Worm (Caenorhabditis elegans) whole organism, L1 larva: ENCODE data around the gene srx-59.
A peak's percentile ranks its signal among the peaks of the same experiment; 100 is the strongest.

ENCODE experiments used
- C04F5.9 ChIP-seq: sonication (generic microtip); optimal IDR thresholded peaks from 2 replicates; lab custom pipeline; 2016; ENCODE audit warnings: missing genetic modification characterization, missing compliant biosample characterization
- C16A3.4 ChIP-seq: fragments of 150-350 bp; optimal IDR thresholded peaks from 2 replicates; lab custom pipeline; 2014; ENCODE audit warnings: missing biosample characterization, missing genetic modification characterization
- C34B4.2 ChIP-seq: sonication (generic microtip); optimal IDR thresholded peaks from 2 replicates; lab custom pipeline; 2017; ENCODE audit warnings: mild to moderate bottlenecking, missing genetic modification characterization, missing compliant biosample characterization
- Y116A8C.19 ChIP-seq: sonication (generic microtip); optimal IDR thresholded peaks from 2 replicates; lab custom pipeline; 2016; ENCODE audit warnings: missing compliant biosample characterization, missing genetic modification characterization, borderline replicate concordance
- alr-1 ChIP-seq: fragments of 200-800 bp; sonication (Bioruptor generic); optimal IDR thresholded peaks from 2 replicates; lab custom pipeline; 2018; ENCODE audit warnings: borderline replicate concordance, mild to moderate bottlenecking, missing genetic modification characterization, missing compliant biosample characterization
- aly-2 ChIP-seq: fragments of 150-350 bp; optimal IDR thresholded peaks from 2 replicates; lab custom pipeline; 2014; ENCODE audit warnings: missing biosample characterization, missing genetic modification characterization
- ama-1 ChIP-seq: fragments of 150-350 bp; optimal IDR thresholded peaks from 2 replicates; lab custom pipeline; 2014
- blmp-1 ChIP-seq: fragments of 150-350 bp; optimal IDR thresholded peaks from 2 replicates; lab custom pipeline; 2014; ENCODE audit warnings: missing biosample characterization, missing genetic modification characterization
- ceh-82 ChIP-seq, 3 experiments: fragments of 150-350 bp in 1 of 3; sonication (generic microtip) in 2 of 3; optimal IDR thresholded peaks; 2 replicates each; lab custom pipeline; 2014 to 2017; ENCODE audit warnings: missing biosample characterization in 3 of 3, missing genetic modification characterization in 3 of 3
- ceh-88 ChIP-seq: fragments of 200-800 bp; sonication (Bioruptor generic); IDR thresholded peaks from 2 replicates; pipeline ENCODE4 v1.3.6; 2022; ENCODE audit warnings: missing genetic modification characterization, missing compliant biosample characterization
- dsc-1 ChIP-seq: sonication (generic microtip); optimal IDR thresholded peaks from 2 replicates; lab custom pipeline; 2016; ENCODE audit warnings: mild to moderate bottlenecking, missing genetic modification characterization, missing compliant biosample characterization
- efl-1 ChIP-seq, 4 experiments: fragments of 150-350 bp; optimal IDR thresholded peaks in 3 of 4; peaks in 1 of 4; 1 replicate in 1 of 4; 2 replicates in 3 of 4; lab custom pipeline; 2014; ENCODE audit warnings: missing biosample characterization in 2 of 4, missing genetic modification characterization in 2 of 4, missing genetic modification reagents in 2 of 4
- efl-3 ChIP-seq: fragments of 200-800 bp; sonication (Bioruptor generic); optimal IDR thresholded peaks from 2 replicates; lab custom pipeline; 2018; ENCODE audit warnings: mild to moderate bottlenecking, missing genetic modification characterization, missing compliant biosample characterization
- egl-13 ChIP-seq: sonication (generic microtip); optimal IDR thresholded peaks from 2 replicates; lab custom pipeline; 2016; ENCODE audit warnings: missing genotype, missing genetic modification reagents, missing genetic modification characterization, missing compliant biosample characterization
- egl-27 ChIP-seq, 2 experiments: fragments of 150-350 bp in 1 of 2; sonication (generic microtip); optimal IDR thresholded peaks; 3 replicates each; lab custom pipeline; 2017 to 2018; ENCODE audit warnings: missing biosample characterization in 2 of 2, missing genetic modification characterization in 2 of 2, missing genetic modification reagents in 2 of 2
- elt-2 ChIP-seq: sonication (generic microtip); optimal IDR thresholded peaks from 2 replicates; lab custom pipeline; 2016; ENCODE audit warnings: missing genetic modification characterization, mild to moderate bottlenecking, inconsistent platforms, missing compliant biosample characterization, missing genetic modification reagents
- elt-3 ChIP-seq, 6 experiments: fragments of 150-350 bp in 1 of 6; sonication (generic microtip); optimal IDR thresholded peaks; 2 replicates each; lab custom pipeline; 2017 to 2018; ENCODE audit warnings: missing biosample characterization in 6 of 6, missing genetic modification characterization in 6 of 6, inconsistent platforms in 1 of 6
- ets-5 ChIP-seq: fragments of 200-800 bp; sonication (Bioruptor generic); IDR thresholded peaks from 2 replicates; pipeline ENCODE4 v1.3.6; 2022; ENCODE audit warnings: missing genetic modification characterization, missing compliant biosample characterization
- fkh-10 ChIP-seq: sonication (generic microtip); optimal IDR thresholded peaks from 2 replicates; lab custom pipeline; 2017; ENCODE audit warnings: missing biosample characterization, missing genetic modification reagents, missing genetic modification characterization
- fkh-4 ChIP-seq: sonication (generic microtip); optimal IDR thresholded peaks from 2 replicates; lab custom pipeline; 2016; ENCODE audit warnings: missing compliant biosample characterization, missing genetic modification characterization, borderline replicate concordance
- grh-1 ChIP-seq: fragments of 200-800 bp; sonication (Bioruptor generic); IDR thresholded peaks from 2 replicates; pipeline ENCODE4 v1.3.6; 2022; ENCODE audit warnings: missing genetic modification reagents, missing genetic modification characterization, missing compliant biosample characterization
- irx-1 ChIP-seq: sonication (generic microtip); optimal IDR thresholded peaks from 2 replicates; lab custom pipeline; 2016; ENCODE audit warnings: missing genetic modification characterization, missing compliant biosample characterization
- isw-1 ChIP-seq: fragments of 200-800 bp; sonication (Bioruptor generic); IDR thresholded peaks from 2 replicates; pipeline ENCODE4 v1.3.6; 2022; ENCODE audit warnings: missing genetic modification characterization, missing compliant biosample characterization
- jun-1 ChIP-seq: fragments of 150-350 bp; optimal IDR thresholded peaks from 2 replicates; lab custom pipeline; 2014; ENCODE audit warnings: missing biosample characterization, missing genetic modification reagents, missing genetic modification characterization
- lin-14 ChIP-seq: fragments of 200-800 bp; sonication (Bioruptor generic); optimal IDR thresholded peaks from 2 replicates; lab custom pipeline; 2018; ENCODE audit warnings: mild to moderate bottlenecking, missing genetic modification characterization, moderate library complexity, missing compliant biosample characterization
- lin-15B ChIP-seq: fragments of 150-350 bp; sonication (generic microtip); optimal IDR thresholded peaks from 3 replicates; lab custom pipeline; 2014; ENCODE audit warnings: missing biosample characterization, missing genetic modification characterization
- lin-35 ChIP-seq, 2 experiments: fragments of 150-350 bp; optimal IDR thresholded peaks; 2 replicates each; lab custom pipeline; 2014; ENCODE audit warnings: missing biosample characterization in 2 of 2, missing genetic modification characterization in 2 of 2, missing genetic modification reagents in 2 of 2
- lin-39 ChIP-seq: fragments of 150-350 bp; optimal IDR thresholded peaks from 2 replicates; lab custom pipeline; 2014; ENCODE audit warnings: missing biosample characterization, missing genetic modification reagents, missing genetic modification characterization
- lsy-2 ChIP-seq, 2 experiments: fragments of 150-350 bp; optimal IDR thresholded peaks; 2 replicates each; lab custom pipeline; 2014; ENCODE audit warnings: missing biosample characterization in 2 of 2, missing genetic modification characterization in 2 of 2
- mab-9 ChIP-seq: fragments of 200-800 bp; sonication (Bioruptor generic); IDR thresholded peaks from 2 replicates; pipeline ENCODE4 v1.3.6; 2022; ENCODE audit warnings: missing genetic modification reagents, missing genetic modification characterization, missing compliant biosample characterization
- mef-2 ChIP-seq: fragments of 150-350 bp; optimal IDR thresholded peaks from 2 replicates; lab custom pipeline; 2014; ENCODE audit warnings: missing biosample characterization, missing genetic modification characterization
- mep-1 ChIP-seq: fragments of 150-350 bp; optimal IDR thresholded peaks from 2 replicates; lab custom pipeline; 2014; ENCODE audit warnings: missing biosample characterization, missing genetic modification characterization
- nhr-11 ChIP-seq: fragments of 150-350 bp; optimal IDR thresholded peaks from 2 replicates; lab custom pipeline; 2014; ENCODE audit warnings: missing biosample characterization, missing genetic modification characterization
- nhr-20 ChIP-seq: sonication (generic microtip); optimal IDR thresholded peaks from 2 replicates; lab custom pipeline; 2016; ENCODE audit warnings: mild to moderate bottlenecking, missing genetic modification characterization, missing compliant biosample characterization
- nhr-237 ChIP-seq: fragments of 150-350 bp; optimal IDR thresholded peaks from 2 replicates; lab custom pipeline; 2014; ENCODE audit warnings: missing biosample characterization, missing genetic modification characterization
- nhr-47 ChIP-seq: sonication (generic microtip); optimal IDR thresholded peaks from 2 replicates; lab custom pipeline; 2016; ENCODE audit warnings: mild to moderate bottlenecking, missing genetic modification characterization, moderate library complexity, missing compliant biosample characterization
- nhr-76 ChIP-seq: sonication (generic microtip); optimal IDR thresholded peaks from 2 replicates; lab custom pipeline; 2017; ENCODE audit warnings: missing biosample characterization, missing genetic modification characterization
- nhr-77 ChIP-seq: fragments of 150-350 bp; optimal IDR thresholded peaks from 2 replicates; lab custom pipeline; 2014; ENCODE audit warnings: missing biosample characterization, missing genetic modification characterization
- nhr-84 ChIP-seq: sonication (generic microtip); optimal IDR thresholded peaks from 2 replicates; lab custom pipeline; 2017; ENCODE audit warnings: missing biosample characterization, missing genetic modification characterization
- nhr-85 ChIP-seq: sonication (generic microtip); peaks from one replicate; lab custom pipeline; 2016; ENCODE audit warnings: missing genetic modification characterization, inconsistent platforms, missing compliant biosample characterization
- pqm-1 ChIP-seq: sonication (generic microtip); optimal IDR thresholded peaks from 3 replicates; lab custom pipeline; 2017; ENCODE audit warnings: missing biosample characterization, missing genetic modification characterization
- snpc-4 ChIP-seq: fragments of 150-350 bp; optimal IDR thresholded peaks from 2 replicates; lab custom pipeline; 2014; ENCODE audit warnings: missing biosample characterization, missing genetic modification characterization
- snu-23 ChIP-seq: sonication (generic microtip); optimal IDR thresholded peaks from 2 replicates; lab custom pipeline; 2016; ENCODE audit warnings: missing genetic modification characterization, missing compliant biosample characterization
- sup-37 ChIP-seq: fragments of 200-800 bp; sonication (Bioruptor generic); optimal IDR thresholded peaks from 2 replicates; lab custom pipeline; 2018; ENCODE audit warnings: mild to moderate bottlenecking, missing genetic modification characterization, missing compliant biosample characterization
- tbx-2 ChIP-seq: sonication (generic microtip); optimal IDR thresholded peaks from 2 replicates; lab custom pipeline; 2016; ENCODE audit warnings: missing genetic modification characterization, missing compliant biosample characterization
- tlp-1 ChIP-seq: fragments of 150-350 bp; optimal IDR thresholded peaks from 2 replicates; lab custom pipeline; 2014; ENCODE audit warnings: missing biosample characterization, missing genetic modification characterization
- unc-62 ChIP-seq: fragments of 150-350 bp; optimal IDR thresholded peaks from 2 replicates; lab custom pipeline; 2014; ENCODE audit warnings: missing biosample characterization, missing genetic modification reagents, missing genetic modification characterization
- unc-86 ChIP-seq: sonication (generic microtip); optimal IDR thresholded peaks from 2 replicates; lab custom pipeline; 2016; ENCODE audit warnings: missing genetic modification characterization, missing compliant biosample characterization
- unc-98 ChIP-seq: fragments of 200-800 bp; sonication (Bioruptor generic); IDR thresholded peaks from 2 replicates; pipeline ENCODE4 v1.3.6; 2022; ENCODE audit warnings: missing genetic modification characterization, missing compliant biosample characterization
- vab-15 ChIP-seq: sonication (generic microtip); optimal IDR thresholded peaks from 2 replicates; lab custom pipeline; 2017; ENCODE audit warnings: missing genotype, mild to moderate bottlenecking, missing genetic modification characterization, missing compliant biosample characterization
- xbp-1 ChIP-seq: sonication (generic microtip); optimal IDR thresholded peaks from 2 replicates; lab custom pipeline; 2016; ENCODE audit warnings: missing genetic modification characterization, missing compliant biosample characterization
- zag-1 ChIP-seq: fragments of 150-350 bp; optimal IDR thresholded peaks from 2 replicates; lab custom pipeline; 2014; ENCODE audit warnings: missing biosample characterization, missing genetic modification characterization
- zip-4 ChIP-seq: fragments of 200-800 bp; sonication (Bioruptor generic); optimal IDR thresholded peaks from 2 replicates; lab custom pipeline; 2018; ENCODE audit warnings: mild to moderate bottlenecking, missing genetic modification characterization, moderate library complexity, missing compliant biosample characterization
- ztf-11 ChIP-seq, 2 experiments: sonication (generic microtip); optimal IDR thresholded peaks; 2 replicates each; lab custom pipeline; 2016 to 2017; ENCODE audit warnings: missing genetic modification characterization in 2 of 2, missing biosample characterization in 1 of 2, missing compliant biosample characterization in 1 of 2

The srx-59 gene

DNA sequence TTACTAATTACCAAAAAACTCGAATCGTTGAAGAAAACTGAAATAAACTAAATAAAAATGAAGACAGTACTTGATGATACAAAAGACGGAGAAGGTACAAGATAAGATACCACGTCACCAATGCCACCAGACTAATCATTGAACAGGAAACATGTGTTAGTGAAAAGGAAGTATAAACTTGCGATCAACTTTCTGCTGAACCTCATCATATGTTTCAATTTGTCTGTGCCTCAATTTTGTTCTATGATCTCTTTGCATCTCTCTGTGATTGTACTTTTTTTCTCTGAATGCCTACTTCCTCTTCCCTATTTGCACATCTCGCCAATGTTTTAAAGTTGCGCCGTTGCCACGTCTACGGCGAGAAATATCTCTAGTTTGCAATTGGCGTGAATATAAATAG, 22.3 kb downstream of the srx-59 start (continued):
- TF ChIP-seq ama-1 (lab: Kevin White, UChicago) (no peak), ztf-11 (tag; optimal IDR thresholded peaks at IDR 0.05; lab: Kevin White, UChicago) (no peak), egl-13 (tag; lab: Kevin White, UChicago) (no peak), nhr-76 (tag; lab: Kevin White, UChicago) (no peak), nhr-20 (tag; lab: Kevin White, UChicago) (peak; percentile 93), isw-1 (GFP tag; lab: Robert Waterston, UW) (no peak), lin-39 (tag; lab: Kevin White, UChicago) (no peak), lsy-2 (tag; optimal IDR thresholded peaks at IDR 0.05; lab: Kevin White, UChicago) (peak; percentile 22 to 24), xbp-1 (tag; lab: Kevin White, UChicago) (peak; percentile 2), snpc-4 (no peak), snu-23 (GFP tag; lab: Kevin White, UChicago) (peak; percentile 71), jun-1 (tag; lab: Kevin White, UChicago) (peak; percentile 25), ets-5 (no peak), unc-86 (tag; lab: Kevin White, UChicago) (no peak), irx-1 (peak; percentile 29), alr-1 (tag; lab: Kevin White, UChicago) (no peak), mab-9 (GFP tag; lab: Robert Waterston, UW) (peak; percentile 15; the same call in 1 of the 2 replicates), lin-14 (GFP tag; lab: Kevin White, UChicago) (peak; percentile 81), ceh-82 (tag; optimal IDR thresholded peaks at IDR 0.05; lab: Kevin White, UChicago) (no peak), egl-27 (tag; optimal IDR thresholded peaks at IDR 0.05; lab: Kevin White, UChicago) (no peak), unc-62 (GFP tag; lab: Kevin White, UChicago) (no peak), nhr-85 (peak; percentile 98), sup-37 (GFP tag; lab: Kevin White, UChicago) (no peak), vab-15 (no peak), aly-2 (tag; lab: Kevin White, UChicago) (no peak), efl-3 (GFP tag; lab: Kevin White, UChicago) (no peak), C16A3.4 (tag; lab: Kevin White, UChicago) (no peak), grh-1 (GFP tag; lab: Robert Waterston, UW) (0 out of 2 replicates have a peak, but pooled peaks have one; percentile 30), fkh-10 (GFP tag; lab: Kevin White, UChicago) (no peak), dsc-1 (no peak), mep-1 (no peak), pqm-1 (no peak), tlp-1 (no peak), nhr-11 (tag; lab: Kevin White, UChicago) (no peak), C34B4.2 (tag; lab: Kevin White, UChicago) (no peak), ceh-88 (GFP tag; lab: Robert Waterston, UW) (no peak), nhr-237 (peak; percentile 37), lin-35 (GFP tag; optimal IDR thresholded peaks at IDR 0.05; lab: Kevin White, UChicago) (peak in 1 of 2 experiments; percentile 74), zag-1 (tag; lab: Kevin White, UChicago) (no peak), zip-4 (GFP tag; lab: Kevin White, UChicago) (no peak), elt-2 (tag; lab: Kevin White, UChicago) (peak; percentile 23), mef-2 (tag; lab: Kevin White, UChicago) (no peak), efl-1 (optimal IDR thresholded peaks at IDR 0.05; lab: Kevin White, UChicago) (no peak), efl-1 (GFP tag; optimal IDR thresholded peaks at IDR 0.05 in 1 of 2; lab: Kevin White, UChicago) (peak in 1 of 2 experiments; percentile 76), nhr-47 (tag; lab: Kevin White, UChicago) (peak; percentile 61), elt-3 (tag; optimal IDR thresholded peaks at IDR 0.05; lab: Kevin White, UChicago) (peak; percentile 53 to 97 (median 94)), nhr-77 (no peak), Y116A8C.19 (tag; lab: Kevin White, UChicago) (no peak), fkh-4 (no peak), lin-15B (tag; lab: Kevin White, UChicago) (no peak), tbx-2 (tag; lab: Kevin White, UChicago) (peak; percentile 78), nhr-84 (tag; lab: Kevin White, UChicago) (no peak), blmp-1 (tag; lab: Kevin White, UChicago) (peak; percentile 76), unc-98 (GFP tag; lab: Robert Waterston, UW) (no peak), C04F5.9 (tag; lab: Kevin White, UChicago) (no peak)
